6 fruit fly cellular contexts compared by ENCODE assay signal in genomic region chr3L:6747127-6747526, dm6.
TF ChIP-seq lines count a peak whose summit lies in the region.

No protein-coding gene starts in this region.

- TF ChIP-seq CTCF in S2 (optimal IDR thresholded peaks at IDR 0.05; lab: Kevin White, UChicago): peak; percentile 97
- peak; percentile 96 for TF ChIP-seq CTCF in whole organism, embryonic (GFP tag; optimal IDR thresholded peaks at IDR 0.05; lab: Kevin White, UChicago)

TF ChIP-seq in whole organism, adult, 20 proteins besides CTCF, POLR2A, EP300 and RAD21 (continues in another document):
- TF ChIP-seq bab1 (GFP tag; optimal IDR thresholded peaks at IDR 0.05; lab: Kevin White, UChicago): peak; percentile 47
- peak; percentile 40 for TF ChIP-seq toe (GFP tag; optimal IDR thresholded peaks at IDR 0.05; lab: Kevin White, UChicago)
- TF ChIP-seq CG7045 (GFP tag; optimal IDR thresholded peaks at IDR 0.05; lab: Kevin White, UChicago): peak; percentile 18
- peak; percentile 69 for TF ChIP-seq CG1620 (GFP tag; optimal IDR thresholded peaks at IDR 0.05; lab: Kevin White, UChicago)
- no peak for TF ChIP-seq Clk (GFP tag; optimal IDR thresholded peaks at IDR 0.05; lab: Kevin White, UChicago)
- TF ChIP-seq CG12768 (GFP tag; optimal IDR thresholded peaks at IDR 0.05; lab: Kevin White, UChicago): no peak
- peak; percentile 45 for TF ChIP-seq Crg-1 (GFP tag; optimal IDR thresholded peaks at IDR 0.05; lab: Kevin White, UChicago)
- TF ChIP-seq CG33017 (tag; optimal IDR thresholded peaks at IDR 0.05; lab: Kevin White, UChicago): no peak
- peak; percentile 22 for TF ChIP-seq CG5204 (GFP tag; optimal IDR thresholded peaks at IDR 0.05; lab: Kevin White, UChicago)
- no peak for TF ChIP-seq cic (GFP tag; optimal IDR thresholded peaks at IDR 0.05; lab: Kevin White, UChicago)
- TF ChIP-seq CG7101 (tag; optimal IDR thresholded peaks at IDR 0.05; lab: Kevin White, UChicago): peak; percentile 58
- TF ChIP-seq kay (GFP tag; lab: Kevin White, UChicago; ENCODE audit: borderline replicate concordance): no peak
- no peak for TF ChIP-seq cnc (optimal IDR thresholded peaks at IDR 0.05; lab: Kevin White, UChicago)
- TF ChIP-seq CG11617 (GFP tag; optimal IDR thresholded peaks at IDR 0.05; lab: Kevin White, UChicago): peak; percentile 41
- TF ChIP-seq CG14711 (tag; optimal IDR thresholded peaks at IDR 0.05; lab: Kevin White, UChicago): peak; percentile 35
- TF ChIP-seq ovo (GFP tag; optimal IDR thresholded peaks at IDR 0.05; lab: Kevin White, UChicago): peak; percentile 27
- peak; percentile 89 for TF ChIP-seq Mnt (GFP tag; optimal IDR thresholded peaks at IDR 0.05; lab: Kevin White, UChicago)
- TF ChIP-seq tj (GFP tag; optimal IDR thresholded peaks at IDR 0.05; lab: Kevin White, UChicago): peak; percentile 42

TF ChIP-seq in whole organism, embryonic, 481 proteins besides CTCF, POLR2A, EP300 and RAD21 (continues in another document):
- TF ChIP-seq Hand (GFP tag; optimal IDR thresholded peaks at IDR 0.05; lab: Kevin White, UChicago) (no peak), disco-r (GFP tag; optimal IDR thresholded peaks at IDR 0.05; lab: Kevin White, UChicago) (no peak), CG31224 (GFP tag; IDR thresholded peaks at IDR 0.05; lab: Robert Waterston, UW) (peak; percentile 38; the same call in 1 of the 2 replicates), pfk (GFP tag; optimal IDR thresholded peaks at IDR 0.05; lab: Kevin White, UChicago) (no peak), Neu2 (GFP tag; optimal IDR thresholded peaks at IDR 0.05; lab: Kevin White, UChicago; ENCODE audit: borderline replicate concordance) (peak; percentile 60), CG17359 (tag; optimal IDR thresholded peaks at IDR 0.05; lab: Kevin White, UChicago) (peak; percentile 36), tna (GFP tag; IDR thresholded peaks at IDR 0.05; lab: Robert Waterston, UW; ENCODE audit: partially characterized antibody) (no peak), Doc2 (GFP tag; IDR thresholded peaks at IDR 0.05; lab: Robert Waterston, UW) (no peak), ken (GFP tag; IDR thresholded peaks at IDR 0.05; lab: Robert Waterston, UW) (peak; percentile 71; the same call in 2 of the 3 replicates), Optix (GFP tag; IDR thresholded peaks at IDR 0.05; lab: Robert Waterston, UW) (no peak), cas (GFP tag; IDR thresholded peaks at IDR 0.05; lab: Robert Waterston, UW) (peak; percentile 24; the same call in 1 of the 2 replicates), B-H1 (GFP tag; IDR thresholded peaks at IDR 0.05; lab: Robert Waterston, UW) (no peak; the same call in 2 of the 3 replicates), ranshi (GFP tag; IDR thresholded peaks at IDR 0.05; lab: Robert Waterston, UW) (peak; percentile 60), CG13775 (GFP tag; optimal IDR thresholded peaks at IDR 0.05; lab: Kevin White, UChicago) (peak; percentile 11), MESR4 (GFP tag; optimal IDR thresholded peaks at IDR 0.05; lab: Kevin White, UChicago) (peak; percentile 72), Chrac-16 (GFP tag; optimal IDR thresholded peaks at IDR 0.05; lab: Kevin White, UChicago) (peak; percentile 18), az2 (GFP tag; optimal IDR thresholded peaks at IDR 0.05; lab: Kevin White, UChicago) (peak; percentile 9), sd (tag; optimal IDR thresholded peaks at IDR 0.05; lab: Kevin White, UChicago) (peak; percentile 93)

TF ChIP-seq in whole organism, prepupa, 60 proteins besides CTCF, POLR2A, EP300 and RAD21 (continues in another document):
- TF ChIP-seq CG34406 (GFP tag; optimal IDR thresholded peaks at IDR 0.05; lab: Kevin White, UChicago) (no peak), CG6163 (GFP tag; IDR thresholded peaks at IDR 0.05; lab: Robert Waterston, UW) (peak; percentile 71), Smox (GFP tag; optimal IDR thresholded peaks at IDR 0.05; lab: Kevin White, UChicago) (peak; percentile 51), dac (GFP tag; optimal IDR thresholded peaks at IDR 0.05; lab: Kevin White, UChicago) (no peak), CG6808 (GFP tag; optimal IDR thresholded peaks at IDR 0.05; lab: Kevin White, UChicago) (no peak), fd59A (GFP tag; optimal IDR thresholded peaks at IDR 0.05; lab: Kevin White, UChicago) (no peak), CG8119 (GFP tag; IDR thresholded peaks at IDR 0.05; lab: Robert Waterston, UW) (no peak), CG6792 (GFP tag; optimal IDR thresholded peaks at IDR 0.05; lab: Kevin White, UChicago) (no peak), Blimp-1 (GFP tag; optimal IDR thresholded peaks at IDR 0.05; lab: Kevin White, UChicago) (no peak), CG11294 (GFP tag; IDR thresholded peaks at IDR 0.05; lab: Robert Waterston, UW) (no peak), Eip75B (GFP tag; optimal IDR thresholded peaks at IDR 0.05; lab: Kevin White, UChicago) (peak; percentile 45), salr (GFP tag; optimal IDR thresholded peaks at IDR 0.05; lab: Kevin White, UChicago) (no peak), CG10669 (GFP tag; optimal IDR thresholded peaks at IDR 0.05; lab: Kevin White, UChicago) (no peak), CG3919 (GFP tag; optimal IDR thresholded peaks at IDR 0.05; lab: Kevin White, UChicago) (peak; percentile 63), svp (GFP tag; lab: Kevin White, UChicago) (peak; percentile 77), Ets21C (GFP tag; optimal IDR thresholded peaks at IDR 0.05; lab: Kevin White, UChicago) (peak; percentile 17), Hr4 (GFP tag; optimal IDR thresholded peaks at IDR 0.05; lab: Kevin White, UChicago) (peak; percentile 49), OdsH (GFP tag; optimal IDR thresholded peaks at IDR 0.05; lab: Kevin White, UChicago) (peak; percentile 24), acj6 (GFP tag; optimal IDR thresholded peaks at IDR 0.05; lab: Kevin White, UChicago) (peak; percentile 38), Sox15 (GFP tag; optimal IDR thresholded peaks at IDR 0.05; lab: Kevin White, UChicago) (no peak)

TF ChIP-seq in whole organism, pupa, 21 proteins besides CTCF, POLR2A, EP300 and RAD21:
- TF ChIP-seq CG8159 (tag; optimal IDR thresholded peaks at IDR 0.05; lab: Kevin White, UChicago) (peak; percentile 28), EcR (GFP tag; optimal IDR thresholded peaks at IDR 0.05; lab: Kevin White, UChicago) (no peak), CG12605 (GFP tag; IDR thresholded peaks at IDR 0.05; lab: Robert Waterston, UW) (0 out of 2 replicates have a peak, but pooled peaks have one; percentile 17), CG14655 (GFP tag; optimal IDR thresholded peaks at IDR 0.05; lab: Kevin White, UChicago) (no peak), CG13204 (GFP tag; optimal IDR thresholded peaks at IDR 0.05; lab: Kevin White, UChicago) (no peak), Pif1B (GFP tag; optimal IDR thresholded peaks at IDR 0.05; lab: Kevin White, UChicago) (no peak), CG32121 (GFP tag; IDR thresholded peaks at IDR 0.05; lab: Robert Waterston, UW) (no peak; the same call in 1 of the 2 replicates), Snoo (tag; optimal IDR thresholded peaks at IDR 0.05; lab: Kevin White, UChicago) (peak; percentile 47), CG15710 (tag; optimal IDR thresholded peaks at IDR 0.05; lab: Kevin White, UChicago) (peak; percentile 48), rn (GFP tag; IDR thresholded peaks at IDR 0.05; lab: Robert Waterston, UW) (no peak), CG4496 (GFP tag; IDR thresholded peaks at IDR 0.05; lab: Robert Waterston, UW) (peak; percentile 55; the same call in 1 of the 3 replicates), Ets98B (GFP tag; IDR thresholded peaks at IDR 0.05; lab: Robert Waterston, UW) (peak; percentile 31; the same call in 1 of the 2 replicates)

TF ChIP-seq in whole organism, wandering third instar larva, 38 proteins besides CTCF, POLR2A, EP300 and RAD21 (continues in another document):
- TF ChIP-seq woc (GFP tag; optimal IDR thresholded peaks at IDR 0.05; lab: Kevin White, UChicago) (peak; percentile 77), sage (GFP tag; optimal IDR thresholded peaks at IDR 0.05; lab: Kevin White, UChicago) (no peak), HLH106 (tag; optimal IDR thresholded peaks at IDR 0.05; lab: Kevin White, UChicago) (peak; percentile 53), GATAd (GFP tag; optimal IDR thresholded peaks at IDR 0.05; lab: Kevin White, UChicago) (no peak), Dif (GFP tag; optimal IDR thresholded peaks at IDR 0.05; lab: Kevin White, UChicago; ENCODE audit: partially characterized antibody) (no peak), dsf (GFP tag; optimal IDR thresholded peaks at IDR 0.05; lab: Kevin White, UChicago; ENCODE audit: borderline replicate concordance) (no peak), Hr78 (GFP tag; optimal IDR thresholded peaks at IDR 0.05; lab: Kevin White, UChicago) (no peak), CG9705 (GFP tag; optimal IDR thresholded peaks at IDR 0.05; lab: Kevin White, UChicago) (peak; percentile 10), tai (GFP tag; optimal IDR thresholded peaks at IDR 0.05; lab: Kevin White, UChicago) (no peak), fru (GFP tag; optimal IDR thresholded peaks at IDR 0.05; lab: Kevin White, UChicago) (peak; percentile 51), Mio (GFP tag; optimal IDR thresholded peaks at IDR 0.05; lab: Kevin White, UChicago) (no peak), Vsx2 (GFP tag; optimal IDR thresholded peaks at IDR 0.05; lab: Kevin White, UChicago; ENCODE audit: partially characterized antibody) (no peak), OdsH (GFP tag; optimal IDR thresholded peaks at IDR 0.05; lab: Kevin White, UChicago) (peak; percentile 41), Jra (GFP tag; optimal IDR thresholded peaks at IDR 0.05; lab: Kevin White, UChicago) (peak; percentile 3), lola (GFP tag; optimal IDR thresholded peaks at IDR 0.05; lab: Kevin White, UChicago) (no peak), foxo (GFP tag; optimal IDR thresholded peaks at IDR 0.05; lab: Kevin White, UChicago) (peak in 1 of 2 experiments; percentile 67), Rel (GFP tag; optimal IDR thresholded peaks at IDR 0.05; lab: Kevin White, UChicago) (no peak), Rel (tag; optimal IDR thresholded peaks at IDR 0.05; lab: Kevin White, UChicago) (peak; percentile 30), dmrt93B (GFP tag; optimal IDR thresholded peaks at IDR 0.05; lab: Kevin White, UChicago) (peak; percentile 0), Hnf4 (GFP tag; optimal IDR thresholded peaks at IDR 0.05; lab: Kevin White, UChicago) (peak; percentile 53), usp (GFP tag; optimal IDR thresholded peaks at IDR 0.05; lab: Kevin White, UChicago) (no peak), Dfd (GFP tag; optimal IDR thresholded peaks at IDR 0.05; lab: Kevin White, UChicago) (no peak), br (GFP tag; optimal IDR thresholded peaks at IDR 0.05; lab: Kevin White, UChicago) (peak; percentile 16), Abd-B (GFP tag; optimal IDR thresholded peaks at IDR 0.05; lab: Kevin White, UChicago) (no peak), dl (GFP tag; optimal IDR thresholded peaks at IDR 0.05; lab: Kevin White, UChicago; ENCODE audit: insufficient read depth in 1 of 2, partially characterized antibody in 2 of 2) (no peak), sv (GFP tag; optimal IDR thresholded peaks at IDR 0.05; lab: Kevin White, UChicago) (no peak), rgr (GFP tag; optimal IDR thresholded peaks at IDR 0.05; lab: Kevin White, UChicago) (peak; percentile 59), psq (GFP tag; optimal IDR thresholded peaks at IDR 0.05; lab: Kevin White, UChicago) (peak; percentile 85), pan (optimal IDR thresholded peaks at IDR 0.05; lab: Kevin White, UChicago) (no peak), jim (GFP tag; optimal IDR thresholded peaks at IDR 0.05; lab: Kevin White, UChicago) (no peak)
